Fruit fly (Drosophila melanogaster) whole organism, prepupa: Measurements from ENCODE around the gene CG13884.

Experiments used
- CG10669 ChIP-seq: fragments of 200-800 bp; sonication (Bioruptor generic); optimal IDR thresholded peaks from 3 replicates; lab custom pipeline; 2018; ENCODE audit warnings: missing biosample characterization, mild to moderate bottlenecking, missing genetic modification characterization, moderate library complexity
- CG11762 ChIP-seq: fragments of 200-800 bp; sonication (Bioruptor generic); optimal IDR thresholded peaks from 3 replicates; lab custom pipeline; 2016; ENCODE audit warnings: missing biosample characterization, missing genetic modification characterization; ENCODE audit not compliant: insufficient read depth
- CG11902 ChIP-seq: fragments of 200-800 bp; sonication (Bioruptor generic); optimal IDR thresholded peaks from 3 replicates; lab custom pipeline; 2016; ENCODE audit warnings: missing biosample characterization, missing genetic modification characterization
- CG31627 ChIP-seq: fragments of 200-800 bp; sonication (Bioruptor generic); optimal IDR thresholded peaks from 3 replicates; lab custom pipeline; 2016; ENCODE audit warnings: missing biosample characterization, missing genetic modification characterization
- CG3919 ChIP-seq: fragments of 200-800 bp; sonication (Bioruptor generic); optimal IDR thresholded peaks from 3 replicates; lab custom pipeline; 2016; ENCODE audit warnings: missing biosample characterization, missing genetic modification characterization
- CG6276 ChIP-seq: fragments of 200-800 bp; sonication (Bioruptor generic); optimal IDR thresholded peaks from 2 replicates; lab custom pipeline; 2017; ENCODE audit warnings: missing biosample characterization, mild to moderate bottlenecking, missing genetic modification characterization
- Hr4 ChIP-seq: fragments of 200-800 bp; sonication (Bioruptor generic); optimal IDR thresholded peaks from 3 replicates; lab custom pipeline; 2016; ENCODE audit warnings: missing biosample characterization, missing genetic modification characterization
- achi ChIP-seq: fragments of 200-800 bp; sonication (Bioruptor generic); optimal IDR thresholded peaks from 3 replicates; lab custom pipeline; 2016; ENCODE audit warnings: missing biosample characterization, missing genetic modification characterization
- fkh ChIP-seq: fragments of 200-800 bp; sonication (Bioruptor generic); optimal IDR thresholded peaks from 3 replicates; lab custom pipeline; 2017; ENCODE audit warnings: missing biosample characterization, mild to moderate bottlenecking, missing genetic modification characterization, moderate library complexity
- lz ChIP-seq: fragments of 200-800 bp; sonication (Bioruptor generic); optimal IDR thresholded peaks from 3 replicates; lab custom pipeline; 2016; ENCODE audit warnings: missing biosample characterization, missing genetic modification characterization

DNA sequence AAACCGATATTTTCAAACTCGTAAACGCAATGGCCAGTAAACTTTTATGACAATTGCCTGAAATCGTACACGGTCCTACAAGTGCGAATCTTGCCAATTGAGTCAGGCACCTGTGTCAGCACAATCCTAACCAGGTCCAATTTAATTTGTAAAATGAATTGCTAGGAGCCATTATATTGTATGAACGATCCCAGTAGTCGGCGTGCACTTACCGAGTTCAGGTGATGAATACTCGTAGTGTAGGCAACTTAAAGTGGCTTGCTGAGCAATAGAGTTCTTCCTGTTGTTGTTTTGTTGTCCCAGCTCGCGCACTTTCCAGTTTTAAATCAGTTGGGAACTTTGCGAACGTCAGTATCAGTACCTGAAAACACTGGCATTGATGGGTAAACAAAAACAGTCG, 25.7 kb downstream of the CG13884 start:
- TF ChIP-seq CG11902 (GFP tag; lab: Kevin White, UChicago): no peak
- TF ChIP-seq CG31627 (GFP tag; lab: Kevin White, UChicago): no peak
- TF ChIP-seq fkh (GFP tag; lab: Kevin White, UChicago): no peak
- TF ChIP-seq CG6276: no peak
- no peak for TF ChIP-seq achi (GFP tag; lab: Kevin White, UChicago)
- TF ChIP-seq CG11762 (GFP tag; lab: Kevin White, UChicago): no peak
- TF ChIP-seq lz: no peak
- TF ChIP-seq Hr4 (GFP tag; lab: Kevin White, UChicago): no peak
- no peak for TF ChIP-seq CG3919 (GFP tag; lab: Kevin White, UChicago)
- no peak for TF ChIP-seq CG10669 (GFP tag; lab: Kevin White, UChicago)
